Worm (Caenorhabditis elegans): ENCODE data around the gene sgo-1.

- no peak for TF ChIP-seq aly-2 (tag; optimal IDR thresholded peaks at IDR 0.05)
- TF ChIP-seq ztf-11 (tag; optimal IDR thresholded peaks at IDR 0.05), result no peak
- no peak for TF ChIP-seq dpl-1 (GFP tag; optimal IDR thresholded peaks at IDR 0.05)
- no peak for TF ChIP-seq mef-2 (tag; optimal IDR thresholded peaks at IDR 0.05)
- TF ChIP-seq blmp-1 (tag; optimal IDR thresholded peaks at IDR 0.05), result peak; percentile 49
- TF ChIP-seq nhr-11 (tag; optimal IDR thresholded peaks at IDR 0.05), result no peak
- peak; percentile 35 for TF ChIP-seq nhr-85 (tag)
- TF ChIP-seq lsy-2 (tag; optimal IDR thresholded peaks at IDR 0.05), result no peak
- no peak for TF ChIP-seq pqm-1 (tag; optimal IDR thresholded peaks at IDR 0.05)
- no peak for TF ChIP-seq C34B4.2 (tag; optimal IDR thresholded peaks at IDR 0.05)
- no peak for TF ChIP-seq unc-30 (tag; optimal IDR thresholded peaks at IDR 0.05)
- TF ChIP-seq sox-4 (tag; optimal IDR thresholded peaks at IDR 0.05), result no peak
Measured at ce11 chrIV:7829275-7829938, 33.1 kb upstream of the sgo-1 start, which contains the start of gene C06A6.4.
